Worm (Caenorhabditis elegans): ENCODE results near the gene abu-13.

Gene abu-13

DNA sequence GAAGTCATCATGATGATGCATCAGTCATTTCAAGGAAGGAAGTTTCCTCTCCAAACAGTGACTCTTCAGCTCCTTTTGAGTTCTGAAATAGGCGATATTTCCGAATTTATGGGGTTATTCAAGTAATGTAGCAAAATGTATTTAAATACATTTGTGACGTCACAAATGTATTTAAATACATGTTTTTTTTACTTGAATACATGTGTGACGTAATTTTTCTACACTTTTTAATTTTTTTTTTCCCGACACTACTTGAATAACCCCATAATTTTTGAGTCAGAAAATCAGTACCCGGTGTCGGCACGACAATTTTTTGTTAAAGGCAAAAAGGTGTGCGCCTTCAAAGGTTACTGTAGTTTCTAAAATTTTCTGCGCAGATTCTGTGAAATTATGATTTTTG is 29.3 kb upstream of the abu-13 start:
- TF ChIP-seq jun-1 (tag; optimal IDR thresholded peaks at IDR 0.05) = no peak
- no peak for TF ChIP-seq daf-12 (tag; optimal IDR thresholded peaks at IDR 0.05)
- no peak for TF ChIP-seq lsy-12 (tag; optimal IDR thresholded peaks at IDR 0.05)

- TF ChIP-seq unc-62 (GFP tag; optimal IDR thresholded peaks at IDR 0.05) (no peak), nfya-1 (tag; optimal IDR thresholded peaks at IDR 0.05; ENCODE audit: insufficient read depth) (peak; percentile 24)
Measured at ce11 chrIII:6973682-6974081, 28.0 kb upstream of the abu-13 start, which contains the start of gene F31E3.2. TSS of gene F31E3.2 (plus strand) at chrIII:6973982.

- peak; percentile 88 for TF ChIP-seq nhr-11 (tag; optimal IDR thresholded peaks at IDR 0.05)
- TF ChIP-seq ceh-82 (tag; optimal IDR thresholded peaks at IDR 0.05) = peak; percentile 72
- peak; percentile 60 for TF ChIP-seq ztf-4 (tag; optimal IDR thresholded peaks at IDR 0.05)
- peak; percentile 93 for TF ChIP-seq jun-1 (tag; optimal IDR thresholded peaks at IDR 0.05)
- peak; percentile 98 for TF ChIP-seq lin-39 (tag; optimal IDR thresholded peaks at IDR 0.05)
- no peak for TF ChIP-seq nhr-237 (tag; optimal IDR thresholded peaks at IDR 0.05)
- TF ChIP-seq egl-5 (tag; optimal IDR thresholded peaks at IDR 0.05) = peak; percentile 99
- TF ChIP-seq unc-39 (tag; optimal IDR thresholded peaks at IDR 0.05) = no peak
- peak; percentile 99 for TF ChIP-seq nhr-23 (tag; optimal IDR thresholded peaks at IDR 0.05)
- TF ChIP-seq daf-12 (tag; optimal IDR thresholded peaks at IDR 0.05) = no peak
- peak; percentile 21 for TF ChIP-seq mdl-1 (tag; optimal IDR thresholded peaks at IDR 0.05)
- TF ChIP-seq eor-1 (tag; optimal IDR thresholded peaks at IDR 0.05) = no peak
- TF ChIP-seq nhr-28 (tag; optimal IDR thresholded peaks at IDR 0.05) = no peak
- no peak for TF ChIP-seq fkh-2 (tag; optimal IDR thresholded peaks at IDR 0.05)
- peak; percentile 94 for TF ChIP-seq skn-1 (tag; optimal IDR thresholded peaks at IDR 0.05)
- peak; percentile 96 for TF ChIP-seq pqm-1 (tag; optimal IDR thresholded peaks at IDR 0.05)
- TF ChIP-seq R02D3.7 (tag; optimal IDR thresholded peaks at IDR 0.05) = peak; percentile 94
- peak; percentile 86 for TF ChIP-seq nhr-43 (tag; optimal IDR thresholded peaks at IDR 0.05; ENCODE audit: poor library complexity, severe bottlenecking)
- TF ChIP-seq snpc-4 (tag; optimal IDR thresholded peaks at IDR 0.05) = peak; percentile 91
- TF ChIP-seq unc-62 (GFP tag; optimal IDR thresholded peaks at IDR 0.05) = peak; percentile 47
- TF ChIP-seq pha-4 (tag; optimal IDR thresholded peaks at IDR 0.05) = peak; percentile 100
- peak; percentile 77 for TF ChIP-seq ceh-28 (tag; optimal IDR thresholded peaks at IDR 0.05)
- peak; percentile 82 for TF ChIP-seq elt-2 (tag; optimal IDR thresholded peaks at IDR 0.05)
- no peak for TF ChIP-seq sea-2 (GFP tag; optimal IDR thresholded peaks at IDR 0.05)
- peak; percentile 79 for TF ChIP-seq ama-1 (optimal IDR thresholded peaks at IDR 0.05)
- peak in 1 of 3 experiments; percentile 65 for TF ChIP-seq elt-3 (tag; optimal IDR thresholded peaks at IDR 0.05)
- peak; percentile 99 for TF ChIP-seq nfya-1 (tag; optimal IDR thresholded peaks at IDR 0.05; ENCODE audit: insufficient read depth)
- no peak for TF ChIP-seq mml-1 (tag; optimal IDR thresholded peaks at IDR 0.05)
- no peak for TF ChIP-seq nhr-67 (tag; optimal IDR thresholded peaks at IDR 0.05)
- TF ChIP-seq nhr-77 (tag; optimal IDR thresholded peaks at IDR 0.05) = peak; percentile 19
- TF ChIP-seq zag-1 (tag; optimal IDR thresholded peaks at IDR 0.05) = no peak
- TF ChIP-seq ZK546.5 (tag; optimal IDR thresholded peaks at IDR 0.05) = peak; percentile 97
- peak; percentile 95 for TF ChIP-seq lsy-12 (tag; optimal IDR thresholded peaks at IDR 0.05)
- peak; percentile 98 for TF ChIP-seq nhr-25 (tag; optimal IDR thresholded peaks at IDR 0.05)
- TF ChIP-seq fos-1 (tag; optimal IDR thresholded peaks at IDR 0.05) = peak; percentile 51
- peak; percentile 71 for TF ChIP-seq tbx-2 (tag; optimal IDR thresholded peaks at IDR 0.05)
- TF ChIP-seq aly-2 (tag; optimal IDR thresholded peaks at IDR 0.05) = peak; percentile 59
- TF ChIP-seq fkh-10 (GFP tag; optimal IDR thresholded peaks at IDR 0.05) = peak; percentile 90
- TF ChIP-seq ceh-16 (tag; optimal IDR thresholded peaks at IDR 0.05) = peak; percentile 59
- peak; percentile 36 for TF ChIP-seq egl-27 (tag; optimal IDR thresholded peaks at IDR 0.05)
- peak; percentile 41 for TF ChIP-seq nhr-76 (tag; optimal IDR thresholded peaks at IDR 0.05)
- TF ChIP-seq nhr-12 (tag; optimal IDR thresholded peaks at IDR 0.05) = no peak
- TF ChIP-seq hmg-11 (tag; optimal IDR thresholded peaks at IDR 0.05) = peak; percentile 85
- peak; percentile 70 for TF ChIP-seq elt-1 (tag; optimal IDR thresholded peaks at IDR 0.05)
- TF ChIP-seq lin-15B (tag; optimal IDR thresholded peaks at IDR 0.05) = peak; percentile 99
Measured at ce11 chrIII:6971662-6972284, 26.1 kb upstream of the abu-13 start, which contains the start of the genes eef-1A.1 and rfc-4. TSS of gene eef-1A.1 (minus strand) at chrIII:6971712. TSS of gene rfc-4 (plus strand) at chrIII:6972253.

All from whole organism, L3 larva.